Fruit fly (Drosophila melanogaster): ENCODE data around the gene Tak1.

- no peak for TF ChIP-seq rn (GFP tag; IDR thresholded peaks at IDR 0.05)
- no peak for TF ChIP-seq Snoo (tag; optimal IDR thresholded peaks at IDR 0.05)
- no peak for TF ChIP-seq CG8159 (tag; optimal IDR thresholded peaks at IDR 0.05)
- TF ChIP-seq CG14655 (GFP tag; optimal IDR thresholded peaks at IDR 0.05): no peak
- no peak for TF ChIP-seq Ets98B (GFP tag; IDR thresholded peaks at IDR 0.05)
- no peak for TF ChIP-seq CG12605 (GFP tag; IDR thresholded peaks at IDR 0.05)
- TF ChIP-seq EcR (GFP tag; optimal IDR thresholded peaks at IDR 0.05): no peak
- no peak for TF ChIP-seq CG17806 (tag; optimal IDR thresholded peaks at IDR 0.05)
Measured at dm6 chrX:20481404-20481803, 43.3 kb downstream of the Tak1 start.

Data from whole organism, pupa.